Worm (Caenorhabditis elegans): ENCODE results near the gene sdz-20.
A peak's percentile ranks its signal among the peaks of the same experiment; 100 is the strongest.

Gene sdz-20

ce11 chrIII:13350964-13351363 is 17.1 kb downstream of the sdz-20 start:
- TF ChIP-seq flt-1 (GFP tag; IDR thresholded peaks at IDR 0.05), result no peak
- TF ChIP-seq cog-1 (tag; optimal IDR thresholded peaks at IDR 0.05), result no peak
- no peak for TF ChIP-seq ztf-29 (GFP tag; IDR thresholded peaks at IDR 0.05)
- TF ChIP-seq T22C8.4 (GFP tag; IDR thresholded peaks at IDR 0.05), result no peak
- TF ChIP-seq klf-2 (GFP tag; conservative IDR thresholded peaks at IDR 0.05), result no peak
- no peak for TF ChIP-seq ztf-23 (GFP tag; IDR thresholded peaks at IDR 0.05)
- no peak for TF ChIP-seq tab-1 (GFP tag; IDR thresholded peaks at IDR 0.05)
- TF ChIP-seq med-1 (GFP tag; optimal IDR thresholded peaks at IDR 0.05; ENCODE audit: insufficient read depth), result no peak
- TF ChIP-seq ref-1 (GFP tag; conservative IDR thresholded peaks at IDR 0.05), result no peak

- TF ChIP-seq ztf-23 (GFP tag; IDR thresholded peaks at IDR 0.05) (no peak), flt-1 (GFP tag; IDR thresholded peaks at IDR 0.05) (no peak), T22C8.4 (GFP tag; IDR thresholded peaks at IDR 0.05) (no peak), tab-1 (GFP tag; IDR thresholded peaks at IDR 0.05) (no peak)
Observed at ce11 chrIII:13359256-13359655, 25.4 kb downstream of the sdz-20 start, which contains the start of gene F53A2.9. Gene F53A2.9, minus strand, starts transcription at chrIII:13359356.

ce11 chrIII:13359847-13360246 is 26.0 kb downstream of the sdz-20 start:
- TF ChIP-seq cog-1 (tag; optimal IDR thresholded peaks at IDR 0.05) (no peak), flt-1 (GFP tag; IDR thresholded peaks at IDR 0.05) (0 out of 2 replicates have a peak, but pooled peaks have one; percentile 44)

ce11 chrIII:13370980-13371379 is 37.1 kb downstream of the sdz-20 start, which contains the start of gene T03F6.9:
Gene T03F6.9, minus strand, starts transcription at chrIII:13371080.
- TF ChIP-seq flt-1 (GFP tag; IDR thresholded peaks at IDR 0.05) (no peak), cog-1 (tag; optimal IDR thresholded peaks at IDR 0.05) (no peak), ztf-23 (GFP tag; IDR thresholded peaks at IDR 0.05) (no peak), T22C8.4 (GFP tag; IDR thresholded peaks at IDR 0.05) (no peak), klf-2 (GFP tag; conservative IDR thresholded peaks at IDR 0.05) (no peak), med-1 (GFP tag; optimal IDR thresholded peaks at IDR 0.05; ENCODE audit: insufficient read depth) (no peak), ref-1 (GFP tag; conservative IDR thresholded peaks at IDR 0.05) (no peak), tab-1 (GFP tag; IDR thresholded peaks at IDR 0.05) (no peak), ztf-29 (GFP tag; IDR thresholded peaks at IDR 0.05) (no peak)

ce11 chrIII:13376304-13376760 is 42.5 kb downstream of the sdz-20 start, which contains the start of gene lis-1:
Gene lis-1, minus strand, starts transcription at chrIII:13376710.
- TF ChIP-seq flt-1 (GFP tag; IDR thresholded peaks at IDR 0.05) (no peak), cog-1 (tag; optimal IDR thresholded peaks at IDR 0.05) (no peak), tab-1 (GFP tag; IDR thresholded peaks at IDR 0.05) (no peak), ztf-29 (GFP tag; IDR thresholded peaks at IDR 0.05) (no peak), ztf-23 (GFP tag; IDR thresholded peaks at IDR 0.05) (no peak), med-1 (GFP tag; optimal IDR thresholded peaks at IDR 0.05; ENCODE audit: insufficient read depth) (no peak), ref-1 (GFP tag; conservative IDR thresholded peaks at IDR 0.05) (no peak), T22C8.4 (GFP tag; IDR thresholded peaks at IDR 0.05) (no peak), klf-2 (GFP tag; conservative IDR thresholded peaks at IDR 0.05) (no peak)

- TF ChIP-seq tab-1 (GFP tag; IDR thresholded peaks at IDR 0.05) (no peak), med-1 (GFP tag; optimal IDR thresholded peaks at IDR 0.05; ENCODE audit: insufficient read depth) (no peak), ref-1 (GFP tag; conservative IDR thresholded peaks at IDR 0.05) (no peak), ztf-23 (GFP tag; IDR thresholded peaks at IDR 0.05) (no peak), klf-2 (GFP tag; conservative IDR thresholded peaks at IDR 0.05) (no peak), cog-1 (tag; optimal IDR thresholded peaks at IDR 0.05) (no peak)
Observed at ce11 chrIII:13377249-13377648, 43.4 kb downstream of the sdz-20 start.

ce11 chrIII:13378242-13378641 is 44.4 kb downstream of the sdz-20 start, which contains the start of gene T03F6.10:
Gene T03F6.10, minus strand, starts transcription at chrIII:13378342.
- no peak for TF ChIP-seq cog-1 (tag; optimal IDR thresholded peaks at IDR 0.05)
- TF ChIP-seq ztf-23 (GFP tag; IDR thresholded peaks at IDR 0.05), result no peak
- no peak for TF ChIP-seq tab-1 (GFP tag; IDR thresholded peaks at IDR 0.05)
- TF ChIP-seq klf-2 (GFP tag; conservative IDR thresholded peaks at IDR 0.05), result no peak
- no peak for TF ChIP-seq flt-1 (GFP tag; IDR thresholded peaks at IDR 0.05)
- TF ChIP-seq ztf-29 (GFP tag; IDR thresholded peaks at IDR 0.05), result no peak
- TF ChIP-seq ref-1 (GFP tag; conservative IDR thresholded peaks at IDR 0.05), result no peak
- no peak for TF ChIP-seq T22C8.4 (GFP tag; IDR thresholded peaks at IDR 0.05)
- no peak for TF ChIP-seq med-1 (GFP tag; optimal IDR thresholded peaks at IDR 0.05; ENCODE audit: insufficient read depth)

- TF ChIP-seq tab-1 (GFP tag; IDR thresholded peaks at IDR 0.05) (no peak), ztf-23 (GFP tag; IDR thresholded peaks at IDR 0.05) (no peak), T22C8.4 (GFP tag; IDR thresholded peaks at IDR 0.05) (no peak), ref-1 (GFP tag; conservative IDR thresholded peaks at IDR 0.05) (no peak), klf-2 (GFP tag; conservative IDR thresholded peaks at IDR 0.05) (no peak), cog-1 (tag; optimal IDR thresholded peaks at IDR 0.05) (no peak), med-1 (GFP tag; optimal IDR thresholded peaks at IDR 0.05; ENCODE audit: insufficient read depth) (no peak), ztf-29 (GFP tag; IDR thresholded peaks at IDR 0.05) (no peak), flt-1 (GFP tag; IDR thresholded peaks at IDR 0.05) (no peak)
Observed at ce11 chrIII:13380196-13380595, 46.3 kb downstream of the sdz-20 start, which contains the start of gene T03F6.6. Gene T03F6.6, minus strand, starts transcription at chrIII:13380296.

ce11 chrIII:13380881-13381280 is 47.0 kb downstream of the sdz-20 start:
- TF ChIP-seq ztf-23 (GFP tag; IDR thresholded peaks at IDR 0.05) (no peak), flt-1 (GFP tag; IDR thresholded peaks at IDR 0.05) (no peak), cog-1 (tag; optimal IDR thresholded peaks at IDR 0.05) (no peak), tab-1 (GFP tag; IDR thresholded peaks at IDR 0.05) (no peak), med-1 (GFP tag; optimal IDR thresholded peaks at IDR 0.05; ENCODE audit: insufficient read depth) (no peak), klf-2 (GFP tag; conservative IDR thresholded peaks at IDR 0.05) (no peak), ref-1 (GFP tag; conservative IDR thresholded peaks at IDR 0.05) (no peak), T22C8.4 (GFP tag; IDR thresholded peaks at IDR 0.05) (no peak), ztf-29 (GFP tag; IDR thresholded peaks at IDR 0.05) (no peak)

ce11 chrIII:13381684-13382083 is 47.8 kb downstream of the sdz-20 start:
- no peak for TF ChIP-seq ztf-23 (GFP tag; IDR thresholded peaks at IDR 0.05)
- no peak for TF ChIP-seq ztf-29 (GFP tag; IDR thresholded peaks at IDR 0.05)
- TF ChIP-seq T22C8.4 (GFP tag; IDR thresholded peaks at IDR 0.05), result no peak
- no peak for TF ChIP-seq flt-1 (GFP tag; IDR thresholded peaks at IDR 0.05)
- no peak for TF ChIP-seq ref-1 (GFP tag; conservative IDR thresholded peaks at IDR 0.05)
- no peak for TF ChIP-seq klf-2 (GFP tag; conservative IDR thresholded peaks at IDR 0.05)
- no peak for TF ChIP-seq cog-1 (tag; optimal IDR thresholded peaks at IDR 0.05)
- TF ChIP-seq med-1 (GFP tag; optimal IDR thresholded peaks at IDR 0.05; ENCODE audit: insufficient read depth), result no peak
- no peak for TF ChIP-seq tab-1 (GFP tag; IDR thresholded peaks at IDR 0.05)
